Fruit fly (Drosophila melanogaster) whole organism, embryonic: ENCODE data around the gene CG5902.
A peak's percentile ranks its signal among the peaks of the same experiment; 100 is the strongest.

Experiments used
- CG10267 ChIP-seq: fragments of 200-800 bp; sonication (Bioruptor generic); optimal IDR thresholded peaks from 2 replicates; lab custom pipeline; 2018; ENCODE audit warnings: missing biosample characterization, mild to moderate bottlenecking, missing genetic modification characterization, moderate library complexity
- CG12299 ChIP-seq: fragments of 200-800 bp; sonication (Bioruptor generic); optimal IDR thresholded peaks from 2 replicates; lab custom pipeline; 2018; ENCODE audit warnings: missing biosample characterization, mild to moderate bottlenecking, missing genetic modification characterization
- CG12659 ChIP-seq: fragments of 200-800 bp; sonication (Bioruptor generic); optimal IDR thresholded peaks from 3 replicates; lab custom pipeline; 2017; ENCODE audit warnings: mild to moderate bottlenecking, missing biosample characterization, missing genetic modification reagents, missing genetic modification characterization
- CG14965 ChIP-seq: fragments of 200-800 bp; sonication (Bioruptor generic); optimal IDR thresholded peaks from 2 replicates; lab custom pipeline; 2016; ENCODE audit warnings: missing biosample characterization, missing genetic modification characterization, borderline replicate concordance
- CG1832 ChIP-seq: fragments of 200-800 bp; sonication (Bioruptor generic); optimal IDR thresholded peaks from 2 replicates; lab custom pipeline; 2017; ENCODE audit warnings: missing biosample characterization, mild to moderate bottlenecking, missing genetic modification characterization, inconsistent platforms
- CG18599 ChIP-seq: fragments of 200-800 bp; sonication (Bioruptor generic); optimal IDR thresholded peaks from 3 replicates; lab custom pipeline; 2017; ENCODE audit warnings: missing biosample characterization, missing genetic modification characterization, mild to moderate bottlenecking, moderate library complexity, missing genetic modification reagents
- CG18619 ChIP-seq: fragments of 200-800 bp; sonication (Bioruptor generic); optimal IDR thresholded peaks from 3 replicates; lab custom pipeline; 2017; ENCODE audit warnings: missing biosample characterization, mild to moderate bottlenecking, missing genetic modification characterization
- CG30431 ChIP-seq: fragments of 200-800 bp; sonication (Bioruptor generic); optimal IDR thresholded peaks from 2 replicates; lab custom pipeline; 2017; ENCODE audit warnings: missing biosample characterization, missing genetic modification characterization
- CG31388 ChIP-seq: fragments of 200-800 bp; sonication (Bioruptor generic); optimal IDR thresholded peaks from 2 replicates; lab custom pipeline; 2016; ENCODE audit warnings: missing biosample characterization, missing genetic modification characterization
- CG3847 ChIP-seq: fragments of 200-800 bp; sonication (Bioruptor generic); IDR thresholded peaks from 2 replicates; pipeline ENCODE4 v1.3.6; 2022; ENCODE audit warnings: missing biosample characterization, missing genetic modification characterization
- CG6254 ChIP-seq: fragments of 200-800 bp; sonication (Bioruptor generic); optimal IDR thresholded peaks from 3 replicates; lab custom pipeline; 2017; ENCODE audit warnings: mild to moderate bottlenecking, missing biosample characterization, missing genetic modification reagents, missing genetic modification characterization
- CG8359 ChIP-seq: fragments of 200-800 bp; sonication (Bioruptor generic); optimal IDR thresholded peaks from 2 replicates; lab custom pipeline; 2017; ENCODE audit warnings: missing biosample characterization, mild to moderate bottlenecking, missing genetic modification characterization, borderline replicate concordance
- CG8924 ChIP-seq: fragments of 200-800 bp; optimal IDR thresholded peaks from 3 replicates; lab custom pipeline; 2019; ENCODE audit warnings: missing biosample characterization, mild to moderate bottlenecking, missing genetic modification characterization, moderate library complexity
- CG9215 ChIP-seq: fragments of 200-800 bp; sonication (Bioruptor generic); IDR thresholded peaks from 2 replicates; pipeline ENCODE4 v1.3.6; 2022; ENCODE audit warnings: missing biosample characterization, missing genetic modification characterization
- CrebB ChIP-seq: fragments of 200-800 bp; sonication (Bioruptor generic); optimal IDR thresholded peaks from 3 replicates; lab custom pipeline; 2018; ENCODE audit warnings: missing biosample characterization, mild to moderate bottlenecking, missing genetic modification characterization
- D ChIP-seq, 2 experiments: fragments of 200-800 bp in 1 of 2; fragments of >200 bp in 1 of 2; sonication (Bioruptor generic) in 1 of 2; optimal IDR thresholded peaks; 2 replicates in 1 of 2; 3 replicates in 1 of 2; lab custom pipeline; 2017; ENCODE audit warnings: mild to moderate bottlenecking in 1 of 2, missing biosample characterization in 1 of 2, missing genetic modification characterization in 1 of 2, missing genetic modification reagents in 1 of 2
- Drgx ChIP-seq: fragments of 200-800 bp; sonication (Bioruptor generic); IDR thresholded peaks from 2 replicates; pipeline ENCODE4 v1.3.6; 2022; ENCODE audit warnings: missing biosample characterization, missing genetic modification characterization
- HHEX ChIP-seq: fragments of 200-800 bp; sonication (Bioruptor generic); optimal IDR thresholded peaks from 3 replicates; lab custom pipeline; 2017; ENCODE audit warnings: missing biosample characterization, mild to moderate bottlenecking, missing genetic modification characterization, missing genetic modification reagents
- HLH54F ChIP-seq: fragments of 200-800 bp; sonication (Bioruptor generic); optimal IDR thresholded peaks from 3 replicates; lab custom pipeline; 2016; ENCODE audit warnings: missing biosample characterization, missing genetic modification characterization
- Hand ChIP-seq: fragments of 200-800 bp; sonication (Bioruptor generic); optimal IDR thresholded peaks from 2 replicates; lab custom pipeline; 2017; ENCODE audit warnings: mild to moderate bottlenecking, missing biosample characterization, missing genetic modification reagents, missing genetic modification characterization
- Hey ChIP-seq: fragments of 200-800 bp; sonication (Bioruptor generic); optimal IDR thresholded peaks from 3 replicates; lab custom pipeline; 2018; ENCODE audit warnings: missing biosample characterization, mild to moderate bottlenecking, missing genetic modification characterization
- HmgD ChIP-seq: fragments of 200-800 bp; sonication (Bioruptor generic); optimal IDR thresholded peaks from 3 replicates; lab custom pipeline; 2016; ENCODE audit warnings: missing biosample characterization, missing genetic modification characterization
- Lhr ChIP-seq: fragments of 200-800 bp; sonication (Bioruptor generic); optimal IDR thresholded peaks from 3 replicates; lab custom pipeline; 2017; ENCODE audit warnings: mild to moderate bottlenecking, missing biosample characterization, missing genetic modification reagents, missing genetic modification characterization
- Mrtf ChIP-seq: fragments of 200-800 bp; sonication (Bioruptor generic); IDR thresholded peaks from 3 replicates; pipeline ENCODE4 v1.3.6; 2022; ENCODE audit warnings: missing biosample characterization, missing genetic modification characterization
- NfI ChIP-seq: fragments of 200-800 bp; sonication (Bioruptor generic); optimal IDR thresholded peaks from 3 replicates; lab custom pipeline; 2018; ENCODE audit warnings: missing biosample characterization, mild to moderate bottlenecking, missing genetic modification characterization, moderate library complexity
- Pdp1 ChIP-seq, 2 experiments: fragments of 200-800 bp; sonication (Bioruptor generic); optimal IDR thresholded peaks; 3 replicates each; lab custom pipeline; 2016; ENCODE audit warnings: missing biosample characterization in 2 of 2, missing genetic modification characterization in 2 of 2, mild to moderate bottlenecking in 1 of 2, moderate library complexity in 1 of 2
- Rfx ChIP-seq: fragments of 200-800 bp; sonication (Bioruptor generic); IDR thresholded peaks from 2 replicates; pipeline ENCODE4 v1.3.6; 2022; ENCODE audit warnings: missing biosample characterization, missing genetic modification characterization
- TFAM ChIP-seq: fragments of 200-800 bp; sonication (Bioruptor generic); optimal IDR thresholded peaks from 2 replicates; lab custom pipeline; 2017; ENCODE audit warnings: missing biosample characterization, missing genetic modification characterization, inconsistent platforms
- ara ChIP-seq: fragments of 200-800 bp; sonication (Bioruptor generic); IDR thresholded peaks from 2 replicates; pipeline ENCODE4 v1.3.6; 2022; ENCODE audit warnings: missing biosample characterization, missing genetic modification characterization
- ash1 ChIP-seq: fragments of 200-800 bp; sonication (Bioruptor generic); optimal IDR thresholded peaks from 2 replicates; lab custom pipeline; 2018; ENCODE audit warnings: missing biosample characterization, mild to moderate bottlenecking, missing genetic modification characterization
- bbx ChIP-seq: fragments of 200-800 bp; sonication (Bioruptor generic); IDR thresholded peaks from 2 replicates; pipeline ENCODE4 v1.3.6; 2022; ENCODE audit warnings: missing biosample characterization, missing genetic modification characterization; ENCODE audit not compliant: partially characterized antibody
- chinmo ChIP-seq: fragments of 200-800 bp; sonication (Bioruptor generic); IDR thresholded peaks from 4 replicates; pipeline ENCODE4 v1.3.6; 2022; ENCODE audit warnings: missing biosample characterization, missing genetic modification characterization; ENCODE audit not compliant: partially characterized antibody
- chn ChIP-seq: fragments of 200-800 bp; sonication (Bioruptor generic); optimal IDR thresholded peaks from 2 replicates; lab custom pipeline; 2016; ENCODE audit warnings: missing biosample characterization, missing genetic modification characterization
- da ChIP-seq: fragments of 200-800 bp; sonication (Bioruptor generic); optimal IDR thresholded peaks from 2 replicates; lab custom pipeline; 2016; ENCODE audit warnings: missing biosample characterization, missing genetic modification characterization
- ftz-f1 ChIP-seq: fragments of 200-800 bp; sonication (Bioruptor generic); optimal IDR thresholded peaks from 2 replicates; lab custom pipeline; 2016; ENCODE audit warnings: missing biosample characterization, missing genetic modification characterization
- gro ChIP-seq: fragments of 200-800 bp; sonication (Bioruptor generic); optimal IDR thresholded peaks from 2 replicates; lab custom pipeline; 2016; ENCODE audit warnings: missing biosample characterization, missing genetic modification characterization
- gsb ChIP-seq: fragments of 200-800 bp; sonication (Bioruptor generic); IDR thresholded peaks from 2 replicates; pipeline ENCODE4 v1.3.6; 2022; ENCODE audit warnings: missing biosample characterization, missing genetic modification characterization
- gsb-n ChIP-seq: fragments of 200-800 bp; sonication (Bioruptor generic); optimal IDR thresholded peaks from 3 replicates; lab custom pipeline; 2018; ENCODE audit warnings: missing biosample characterization, mild to moderate bottlenecking, missing genetic modification characterization
- hth ChIP-seq: fragments of >200 bp; optimal IDR thresholded peaks from 2 replicates; lab custom pipeline; 2017; ENCODE audit warnings: inconsistent platforms
- lov ChIP-seq, 2 experiments: fragments of 200-800 bp in 1 of 2; fragments of >200 bp in 1 of 2; sonication (Bioruptor generic) in 1 of 2; IDR thresholded peaks in 1 of 2; optimal IDR thresholded peaks in 1 of 2; 2 replicates in 1 of 2; 3 replicates in 1 of 2; pipeline versions ENCODE4 v1.3.6 to Lab custom; 2017 to 2022; ENCODE audit warnings: missing biosample characterization in 1 of 2, missing genetic modification characterization in 1 of 2
- nerfin-2 ChIP-seq: fragments of 200-800 bp; sonication (Bioruptor generic); IDR thresholded peaks from 2 replicates; pipeline ENCODE4 v1.3.6; 2022; ENCODE audit warnings: missing biosample characterization, missing genetic modification characterization; ENCODE audit not compliant: partially characterized antibody
- org-1 ChIP-seq: fragments of 200-800 bp; sonication (Bioruptor generic); optimal IDR thresholded peaks from 2 replicates; lab custom pipeline; 2017; ENCODE audit warnings: missing biosample characterization, missing genetic modification characterization
- pho ChIP-seq: fragments of 200-800 bp; sonication (Bioruptor generic); optimal IDR thresholded peaks from 2 replicates; lab custom pipeline; 2016; ENCODE audit warnings: missing biosample characterization, missing genetic modification characterization
- pnt ChIP-seq: fragments of 200-800 bp; sonication (Bioruptor generic); optimal IDR thresholded peaks from 3 replicates; lab custom pipeline; 2016; ENCODE audit warnings: missing biosample characterization, missing genetic modification characterization
- sna ChIP-seq: fragments of 200-800 bp; sonication (Bioruptor generic); IDR thresholded peaks from 2 replicates; pipeline ENCODE4 v1.3.6; 2022; ENCODE audit warnings: missing biosample characterization, missing genetic modification characterization; ENCODE audit not compliant: partially characterized antibody
- sug ChIP-seq: fragments of 200-800 bp; optimal IDR thresholded peaks from 2 replicates; lab custom pipeline; 2019; ENCODE audit warnings: missing biosample characterization, mild to moderate bottlenecking, missing genetic modification characterization, moderate library complexity
- toy ChIP-seq: fragments of 200-800 bp; sonication (Bioruptor generic); IDR thresholded peaks from 2 replicates; pipeline ENCODE4 v1.3.6; 2022; ENCODE audit warnings: missing biosample characterization, missing genetic modification characterization

Gene CG5902

dm6 chr3R:23958091-23958838 lies 28.2 kb upstream of the CG5902 start, which contains the start of the genes GluProRS and AP-1sigma (continued):
- TF ChIP-seq Rfx (GFP tag; lab: Robert Waterston, UW): peak; percentile 97
- TF ChIP-seq CG14965 (GFP tag; lab: Kevin White, UChicago): peak; percentile 0
- peak; percentile 85 for TF ChIP-seq HmgD
- peak; percentile 59 for TF ChIP-seq ash1
- peak; percentile 77 for TF ChIP-seq org-1 (GFP tag; lab: Kevin White, UChicago)
- TF ChIP-seq hth: no peak
- TF ChIP-seq pho: peak; percentile 90
- peak; percentile 52 for TF ChIP-seq gro (GFP tag; lab: Kevin White, UChicago)
- peak; percentile 80 for TF ChIP-seq ftz-f1
- peak; percentile 90 for TF ChIP-seq gsb (GFP tag; lab: Robert Waterston, UW)
- no peak for TF ChIP-seq CG1832
- TF ChIP-seq CG3847 (GFP tag; lab: Robert Waterston, UW): peak; percentile 96
- peak; percentile 86 for TF ChIP-seq HLH54F (GFP tag; lab: Kevin White, UChicago)
- peak; percentile 90 for TF ChIP-seq chn (GFP tag; lab: Kevin White, UChicago)
- peak; percentile 96 for TF ChIP-seq chinmo
- peak; percentile 89 for TF ChIP-seq CG18599 (GFP tag; lab: Kevin White, UChicago)
- peak; percentile 82 for TF ChIP-seq CG31388 (GFP tag; lab: Kevin White, UChicago)
- peak; percentile 94 for TF ChIP-seq sna
- peak; percentile 88 for TF ChIP-seq pnt (GFP tag; lab: Kevin White, UChicago)
- peak; percentile 89 for TF ChIP-seq sug (tag; lab: Kevin White, UChicago)
- peak; percentile 74 for TF ChIP-seq HHEX (GFP tag; lab: Kevin White, UChicago)
- peak; percentile 66 for TF ChIP-seq CG6254
- peak; percentile 67 for TF ChIP-seq CrebB (tag; lab: Kevin White, UChicago)
- peak; percentile 95 for TF ChIP-seq CG9215 (GFP tag; lab: Robert Waterston, UW)
- TF ChIP-seq Hand: peak; percentile 58
- peak; percentile 42 for TF ChIP-seq Hey (tag; lab: Kevin White, UChicago)
- TF ChIP-seq CG8924 (tag; lab: Kevin White, UChicago): peak; percentile 88
- peak; percentile 95 for TF ChIP-seq Mrtf (GFP tag; lab: Robert Waterston, UW)
- TF ChIP-seq lov (optimal IDR thresholded peaks at IDR 0.05; lab: Kevin White, UChicago): no peak
- TF ChIP-seq lov (GFP tag; IDR thresholded peaks at IDR 0.05; lab: Robert Waterston, UW): peak; percentile 86; the same call in 2 of the 3 replicates
- TF ChIP-seq gsb-n (tag; lab: Kevin White, UChicago): peak; percentile 87
- TF ChIP-seq Pdp1 (GFP tag; optimal IDR thresholded peaks at IDR 0.05; lab: Kevin White, UChicago): peak; percentile 77 to 92
- peak; percentile 83 for TF ChIP-seq CG18619 (GFP tag; lab: Kevin White, UChicago)
- TF ChIP-seq CG12659: peak; percentile 94
- TF ChIP-seq CG30431: peak; percentile 88
- TF ChIP-seq CG10267 (tag; lab: Kevin White, UChicago): peak; percentile 82
- TF ChIP-seq da: peak; percentile 67
- peak; percentile 92 for TF ChIP-seq Drgx (GFP tag; lab: Robert Waterston, UW)
- peak; percentile 93 for TF ChIP-seq ara (GFP tag; lab: Robert Waterston, UW)
- TF ChIP-seq D (optimal IDR thresholded peaks at IDR 0.05; lab: Kevin White, UChicago): no peak
- peak; percentile 75 for TF ChIP-seq D (GFP tag; optimal IDR thresholded peaks at IDR 0.05; lab: Kevin White, UChicago)
- TF ChIP-seq toy (GFP tag; lab: Robert Waterston, UW): peak; percentile 88
- peak; percentile 85 for TF ChIP-seq bbx (GFP tag; lab: Robert Waterston, UW)
- peak; percentile 88 for TF ChIP-seq nerfin-2 (GFP tag; lab: Robert Waterston, UW)
- TF ChIP-seq TFAM: no peak
- peak; percentile 74 for TF ChIP-seq Lhr (GFP tag; lab: Kevin White, UChicago)
- peak; percentile 58 for TF ChIP-seq CG8359
- TF ChIP-seq CG12299: peak; percentile 69
- TF ChIP-seq NfI: peak; percentile 88
